Worm (Caenorhabditis elegans) whole organism, early embryonic: ENCODE data around the gene F46F5.7.

Source experiments
- B0310.2 ChIP-seq: sonication (generic microtip); optimal IDR thresholded peaks from 2 replicates; lab custom pipeline; 2016; ENCODE audit warnings: mild to moderate bottlenecking, missing genetic modification characterization, missing compliant biosample characterization
- F13C5.2 ChIP-seq: sonication (generic microtip); optimal IDR thresholded peaks from 2 replicates; lab custom pipeline; 2017; ENCODE audit warnings: mild to moderate bottlenecking, missing genetic modification characterization, inconsistent platforms, missing compliant biosample characterization
- aly-1 ChIP-seq: sonication (generic microtip); optimal IDR thresholded peaks from 2 replicates; lab custom pipeline; 2016; ENCODE audit warnings: missing genetic modification characterization, missing compliant biosample characterization
- ama-1 ChIP-seq: fragments of 150-350 bp; optimal IDR thresholded peaks from 2 replicates; lab custom pipeline; 2014
- ceh-13 ChIP-seq: fragments of 200-800 bp; sonication (Bioruptor generic); optimal IDR thresholded peaks from 2 replicates; lab custom pipeline; 2018; ENCODE audit warnings: mild to moderate bottlenecking, missing genetic modification characterization, missing compliant biosample characterization
- ceh-36 ChIP-seq: sonication (generic microtip); optimal IDR thresholded peaks from 2 replicates; lab custom pipeline; 2016; ENCODE audit warnings: missing genetic modification characterization, inconsistent platforms, missing compliant biosample characterization
- ets-7 ChIP-seq: sonication (generic microtip); optimal IDR thresholded peaks from 2 replicates; lab custom pipeline; 2016; ENCODE audit warnings: missing genotype, missing genetic modification characterization, missing compliant biosample characterization
- flt-1 ChIP-seq: fragments of 200-800 bp; sonication (Bioruptor generic); IDR thresholded peaks from 2 replicates; pipeline ENCODE4 v1.3.6; 2022; ENCODE audit warnings: missing genetic modification characterization, missing compliant biosample characterization
- hmbx-1 ChIP-seq: sonication (generic microtip); optimal IDR thresholded peaks from 2 replicates; lab custom pipeline; 2016; ENCODE audit warnings: mild to moderate bottlenecking, missing genetic modification characterization, missing compliant biosample characterization
- hmg-4 ChIP-seq: fragments of 200-800 bp; sonication (Bioruptor generic); optimal IDR thresholded peaks from 2 replicates; lab custom pipeline; 2018; ENCODE audit warnings: mild to moderate bottlenecking, missing genetic modification characterization, missing compliant biosample characterization
- hnd-1 ChIP-seq: sonication (generic microtip); optimal IDR thresholded peaks from 2 replicates; lab custom pipeline; 2016; ENCODE audit warnings: missing genetic modification characterization, missing compliant biosample characterization
- pes-1 ChIP-seq: fragments of 200-800 bp; sonication (Bioruptor generic); IDR thresholded peaks from 2 replicates; pipeline ENCODE4 v1.3.6; 2022; ENCODE audit warnings: missing genetic modification reagents, missing genetic modification characterization, missing compliant biosample characterization
- scrt-1 ChIP-seq: fragments of 200-800 bp; sonication (Bioruptor generic); IDR thresholded peaks from 2 replicates; pipeline ENCODE4 v1.3.6; 2022; ENCODE audit warnings: missing genetic modification characterization, missing compliant biosample characterization
- sea-1 ChIP-seq: fragments of 200-800 bp; sonication (Bioruptor generic); conservative IDR thresholded peaks from 2 replicates; pipeline ENCODE4 v1.3.6; 2022; ENCODE audit warnings: missing genetic modification characterization, missing compliant biosample characterization
- tbx-11 ChIP-seq: fragments of 200-800 bp; sonication (Bioruptor generic); IDR thresholded peaks from 2 replicates; pipeline ENCODE4 v1.3.6; 2022; ENCODE audit warnings: missing genetic modification characterization, missing compliant biosample characterization
- tbx-37 ChIP-seq: fragments of 200-800 bp; sonication (Bioruptor generic); conservative IDR thresholded peaks from 2 replicates; pipeline ENCODE4 v1.3.6; 2022; ENCODE audit warnings: missing genetic modification reagents, missing genetic modification characterization, missing compliant biosample characterization
- tra-4 ChIP-seq: sonication (generic microtip); optimal IDR thresholded peaks from 2 replicates; lab custom pipeline; 2017; ENCODE audit warnings: missing genetic modification characterization, missing compliant biosample characterization

The F46F5.7 gene

DNA sequence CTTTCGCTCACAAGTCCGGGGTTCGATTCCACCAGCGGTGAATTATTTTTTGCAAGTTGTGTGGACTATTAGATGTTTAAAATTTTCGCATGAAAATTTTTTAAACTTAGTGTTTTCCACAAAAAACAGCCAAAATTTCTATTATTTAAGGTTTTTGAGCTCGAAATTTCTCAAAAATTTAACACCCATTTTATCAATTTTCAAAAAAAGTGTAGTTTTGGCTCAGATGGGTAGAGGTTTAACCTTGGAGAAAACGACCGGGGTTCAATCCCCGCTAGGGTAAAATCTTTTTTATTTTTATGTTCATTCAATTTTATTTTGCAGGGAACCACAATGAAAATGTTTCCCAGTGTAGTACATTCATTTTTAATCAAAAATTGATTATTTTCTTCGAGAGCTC, 51.2 kb downstream of the F46F5.7 start:
- no peak for TF ChIP-seq hnd-1 (tag; lab: Kevin White, UChicago)
- no peak for TF ChIP-seq B0310.2
- TF ChIP-seq aly-1 (tag; lab: Kevin White, UChicago), result no peak
- TF ChIP-seq ets-7 (tag; lab: Kevin White, UChicago), result no peak
- no peak for TF ChIP-seq hmg-4 (GFP tag; lab: Kevin White, UChicago)
- TF ChIP-seq scrt-1 (GFP tag; lab: Robert Waterston, UW), result no peak
- TF ChIP-seq pes-1, result no peak
- no peak for TF ChIP-seq flt-1 (GFP tag; lab: Robert Waterston, UW)
- no peak for TF ChIP-seq tbx-11 (GFP tag; lab: Robert Waterston, UW)
- no peak for TF ChIP-seq tbx-37
- no peak for TF ChIP-seq hmbx-1 (tag; lab: Kevin White, UChicago)
- no peak for TF ChIP-seq sea-1 (GFP tag; lab: Robert Waterston, UW)
- no peak for TF ChIP-seq ama-1 (lab: Kevin White, UChicago)
- TF ChIP-seq F13C5.2 (tag; lab: Kevin White, UChicago), result no peak
- TF ChIP-seq tra-4 (tag; lab: Kevin White, UChicago), result no peak
- TF ChIP-seq ceh-36 (tag; lab: Kevin White, UChicago), result no peak
- TF ChIP-seq ceh-13, result no peak
